Worm (Caenorhabditis elegans): ENCODE measurements around the gene Y43F4B.10.

Y43F4B.10 gene

DNA sequence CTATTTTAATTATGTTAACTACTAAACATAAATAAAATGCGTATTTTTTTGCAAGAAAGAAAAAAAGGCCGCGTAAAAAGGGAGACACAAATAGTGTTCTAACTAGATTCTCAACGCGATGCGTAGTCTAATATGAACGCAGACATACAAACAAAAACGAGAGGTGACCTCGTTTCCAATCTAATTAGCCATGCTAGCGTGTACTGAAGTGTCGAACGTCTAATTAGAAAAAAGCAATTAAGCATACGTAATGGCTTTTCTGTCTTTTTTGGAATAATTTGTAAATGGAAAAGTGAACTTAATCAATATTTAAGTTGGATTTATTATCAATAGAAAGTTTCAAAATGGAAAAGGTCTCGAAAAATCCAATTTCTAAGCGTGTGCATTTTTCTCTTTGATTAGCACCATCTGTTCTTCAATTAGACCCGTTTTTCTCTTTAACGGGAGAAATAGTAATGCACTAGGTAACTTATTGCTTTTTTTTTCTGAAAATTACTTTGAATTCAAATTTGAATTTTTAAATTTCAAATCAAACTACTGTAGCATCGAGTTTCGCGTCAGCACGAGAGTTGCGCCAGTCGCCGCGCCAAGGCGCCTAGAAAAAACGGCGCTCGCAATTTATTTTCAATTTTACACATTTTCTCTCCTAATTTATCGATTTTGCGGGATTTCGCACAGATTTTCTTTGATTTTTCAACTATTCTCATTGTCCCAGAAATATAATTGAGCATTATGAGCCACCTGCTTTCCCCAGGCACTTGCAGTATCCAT is 26.8 kb downstream of the Y43F4B.10 start:
- no peak for TF ChIP-seq sea-2 (GFP tag; optimal IDR thresholded peaks at IDR 0.05)
- peak; percentile 23 for TF ChIP-seq hmg-11 (tag; optimal IDR thresholded peaks at IDR 0.05)
- peak; percentile 10 for TF ChIP-seq elt-2 (tag; optimal IDR thresholded peaks at IDR 0.05)
- TF ChIP-seq elt-3 (tag; optimal IDR thresholded peaks at IDR 0.05): no peak
- peak; percentile 9 for TF ChIP-seq lin-15B (tag; optimal IDR thresholded peaks at IDR 0.05)
- TF ChIP-seq nfya-1 (tag; optimal IDR thresholded peaks at IDR 0.05; ENCODE audit: insufficient read depth): peak; percentile 42

DNA sequence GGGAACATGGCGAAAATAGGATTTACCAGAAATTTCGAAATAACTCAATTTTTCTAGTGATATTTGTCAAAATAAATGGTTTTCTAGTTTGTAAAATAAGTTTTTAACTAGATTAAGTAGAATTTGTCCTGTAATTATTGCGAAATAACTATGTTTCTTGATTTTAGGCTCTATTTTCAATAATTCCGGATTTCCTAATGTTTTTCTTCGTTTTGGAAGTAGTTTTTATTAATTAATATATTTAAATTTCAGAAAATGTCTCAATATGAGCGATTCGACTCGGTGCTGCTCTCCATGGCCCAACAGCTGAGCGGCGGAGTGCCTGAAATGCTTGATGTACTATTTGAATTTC is 27.4 kb downstream of the Y43F4B.10 start, which contains the start of gene nud-1:
Gene nud-1, plus strand, starts transcription at position 253 of the 352 bp plus-strand sequence.
- TF ChIP-seq ztf-4 (tag; optimal IDR thresholded peaks at IDR 0.05) (no peak), egl-5 (tag; optimal IDR thresholded peaks at IDR 0.05) (no peak), jun-1 (tag; optimal IDR thresholded peaks at IDR 0.05) (no peak), elt-1 (tag; optimal IDR thresholded peaks at IDR 0.05) (no peak), lin-39 (tag; optimal IDR thresholded peaks at IDR 0.05) (no peak), nfya-1 (tag; optimal IDR thresholded peaks at IDR 0.05; ENCODE audit: insufficient read depth) (no peak), nhr-12 (tag; optimal IDR thresholded peaks at IDR 0.05) (no peak), zag-1 (tag; optimal IDR thresholded peaks at IDR 0.05) (no peak), nhr-237 (tag; optimal IDR thresholded peaks at IDR 0.05) (no peak), R02D3.7 (tag; optimal IDR thresholded peaks at IDR 0.05) (no peak), pqm-1 (tag; optimal IDR thresholded peaks at IDR 0.05) (no peak), ztf-11 (tag; optimal IDR thresholded peaks at IDR 0.05) (no peak), lin-15B (tag; optimal IDR thresholded peaks at IDR 0.05) (no peak), hmg-11 (tag; optimal IDR thresholded peaks at IDR 0.05) (no peak), ZK546.5 (tag; optimal IDR thresholded peaks at IDR 0.05) (no peak), ama-1 (optimal IDR thresholded peaks at IDR 0.05) (no peak)

DNA sequence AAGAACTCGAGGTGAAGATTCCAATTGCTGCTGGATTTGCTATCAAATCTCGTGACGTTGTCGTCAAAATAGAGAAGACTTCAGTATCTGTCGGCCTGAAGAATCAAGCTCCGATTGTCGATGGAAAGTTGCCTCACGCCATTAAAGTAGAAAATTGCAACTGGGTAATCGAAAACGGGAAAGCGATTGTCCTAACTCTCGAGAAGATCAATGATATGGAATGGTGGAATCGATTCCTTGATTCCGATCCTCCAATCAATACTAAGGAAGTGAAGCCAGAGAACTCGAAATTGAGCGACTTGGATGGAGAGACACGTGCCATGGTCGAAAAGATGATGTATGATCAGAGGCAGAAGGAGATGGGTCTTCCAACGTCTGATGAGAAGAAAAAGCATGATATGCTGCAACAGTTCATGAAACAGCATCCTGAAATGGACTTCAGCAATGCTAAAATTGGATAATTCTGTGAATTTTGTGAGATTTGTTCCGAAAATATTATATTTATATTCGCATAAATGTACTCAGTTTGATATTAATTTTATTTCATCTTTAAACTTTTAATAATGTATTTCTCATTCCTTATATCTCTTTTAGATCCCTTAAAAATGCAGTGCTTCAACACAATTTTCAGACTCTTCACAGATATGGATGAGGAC is 28.3 kb downstream of the Y43F4B.10 start, which contains the start of gene dro-1:
Gene dro-1, plus strand, starts transcription at position 606 of the 656 bp plus-strand sequence.
- TF ChIP-seq elt-3 (tag; optimal IDR thresholded peaks at IDR 0.05): no peak
- TF ChIP-seq nhr-77 (tag; optimal IDR thresholded peaks at IDR 0.05): no peak
- no peak for TF ChIP-seq egl-27 (tag; optimal IDR thresholded peaks at IDR 0.05)
- no peak for TF ChIP-seq skn-1 (tag; optimal IDR thresholded peaks at IDR 0.05)
- TF ChIP-seq elt-2 (tag; optimal IDR thresholded peaks at IDR 0.05): no peak
- no peak for TF ChIP-seq egl-5 (tag; optimal IDR thresholded peaks at IDR 0.05)
- TF ChIP-seq nhr-28 (tag; optimal IDR thresholded peaks at IDR 0.05): no peak
- no peak for TF ChIP-seq aly-2 (tag; optimal IDR thresholded peaks at IDR 0.05)
- TF ChIP-seq daf-12 (tag; optimal IDR thresholded peaks at IDR 0.05): no peak
- no peak for TF ChIP-seq unc-39 (tag; optimal IDR thresholded peaks at IDR 0.05)
- TF ChIP-seq ztf-11 (tag; optimal IDR thresholded peaks at IDR 0.05): no peak
- no peak for TF ChIP-seq ceh-16 (tag; optimal IDR thresholded peaks at IDR 0.05)
- TF ChIP-seq ceh-28 (tag; optimal IDR thresholded peaks at IDR 0.05): no peak
- TF ChIP-seq nhr-25 (tag; optimal IDR thresholded peaks at IDR 0.05): no peak

DNA sequence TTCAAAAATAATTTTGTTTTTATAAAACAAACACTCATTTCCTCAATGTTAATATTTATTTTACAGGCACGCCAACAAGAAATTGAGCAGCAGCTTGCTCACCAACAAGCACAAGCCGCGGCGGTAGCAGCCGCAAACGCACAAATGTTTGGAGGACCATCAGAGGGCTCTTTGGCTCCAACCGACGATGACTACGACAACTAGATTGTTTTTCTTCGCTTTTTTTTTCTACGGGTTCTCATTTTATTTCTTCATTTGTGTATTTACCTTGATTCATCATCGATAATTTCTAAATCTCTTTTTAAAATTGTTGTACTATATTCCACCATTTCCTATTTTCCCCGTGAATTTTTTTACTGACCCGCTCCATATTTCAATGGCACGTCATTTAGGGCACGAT is 29.2 kb downstream of the Y43F4B.10 start, which contains the start of gene ife-1:
Gene ife-1, plus strand, starts transcription at position 301 of the 400 bp plus-strand sequence.
- TF ChIP-seq daf-12 (tag; optimal IDR thresholded peaks at IDR 0.05) (no peak), nhr-25 (tag; optimal IDR thresholded peaks at IDR 0.05) (no peak), skn-1 (tag; optimal IDR thresholded peaks at IDR 0.05) (no peak), elt-2 (tag; optimal IDR thresholded peaks at IDR 0.05) (no peak), ama-1 (optimal IDR thresholded peaks at IDR 0.05) (no peak), R02D3.7 (tag; optimal IDR thresholded peaks at IDR 0.05) (no peak), ceh-16 (tag; optimal IDR thresholded peaks at IDR 0.05) (no peak), fkh-2 (tag; optimal IDR thresholded peaks at IDR 0.05) (no peak), eor-1 (tag; optimal IDR thresholded peaks at IDR 0.05) (no peak), ztf-4 (tag; optimal IDR thresholded peaks at IDR 0.05) (no peak), tbx-2 (tag; optimal IDR thresholded peaks at IDR 0.05) (no peak), ztf-11 (tag; optimal IDR thresholded peaks at IDR 0.05) (no peak), nhr-28 (tag; optimal IDR thresholded peaks at IDR 0.05) (no peak), unc-62 (GFP tag; optimal IDR thresholded peaks at IDR 0.05) (no peak), pha-4 (tag; optimal IDR thresholded peaks at IDR 0.05) (no peak), nhr-11 (tag; optimal IDR thresholded peaks at IDR 0.05) (no peak), egl-5 (tag; optimal IDR thresholded peaks at IDR 0.05) (no peak), ceh-28 (tag; optimal IDR thresholded peaks at IDR 0.05) (no peak), aly-2 (tag; optimal IDR thresholded peaks at IDR 0.05) (no peak)
